Worm (Caenorhabditis elegans) whole organism, young adult: ENCODE measurements around the gene Y54G2A.13.
A peak's percentile ranks its signal among the peaks of the same experiment; 100 is the strongest.

Source experiments
- B0019.2 ChIP-seq: fragments of 200-800 bp; sonication (Bioruptor generic); conservative IDR thresholded peaks from 2 replicates; pipeline ENCODE4 v1.3.6; 2022; ENCODE audit warnings: missing genetic modification reagents, missing genetic modification characterization, missing compliant biosample characterization
- B0261.1 ChIP-seq: sonication (generic microtip); optimal IDR thresholded peaks from 2 replicates; lab custom pipeline; 2016; ENCODE audit warnings: mild to moderate bottlenecking, missing genetic modification characterization, moderate library complexity, missing compliant biosample characterization
- B0336.3 ChIP-seq: fragments of 200-800 bp; sonication (Bioruptor generic); IDR thresholded peaks from 2 replicates; pipeline ENCODE4 v1.3.6; 2022; ENCODE audit warnings: missing genetic modification characterization, missing compliant biosample characterization
- F22D6.2 ChIP-seq: sonication (generic microtip); optimal IDR thresholded peaks from 2 replicates; lab custom pipeline; 2016; ENCODE audit warnings: mild to moderate bottlenecking, missing genetic modification characterization, missing compliant biosample characterization
- F23B12.7 ChIP-seq: sonication (generic microtip); optimal IDR thresholded peaks from 2 replicates; lab custom pipeline; 2017; ENCODE audit warnings: missing genetic modification characterization, mild to moderate bottlenecking, missing compliant biosample characterization, antibody characterized with exemption, moderate library complexity; ENCODE audit not compliant: insufficient read depth
- F52B5.7 ChIP-seq: sonication (generic microtip); optimal IDR thresholded peaks from 2 replicates; lab custom pipeline; 2016; ENCODE audit warnings: mild to moderate bottlenecking, missing genetic modification characterization, missing compliant biosample characterization
- F57A8.1 ChIP-seq: fragments of 200-800 bp; sonication (Bioruptor generic); optimal IDR thresholded peaks from 2 replicates; lab custom pipeline; 2018; ENCODE audit warnings: mild to moderate bottlenecking, missing genetic modification characterization, moderate library complexity, missing compliant biosample characterization
- T07F8.4 ChIP-seq: sonication (generic microtip); optimal IDR thresholded peaks from 2 replicates; lab custom pipeline; 2016; ENCODE audit warnings: mild to moderate bottlenecking, missing genetic modification characterization, moderate library complexity, missing compliant biosample characterization
- Y53G8AR.9 ChIP-seq: fragments of 200-800 bp; sonication (Bioruptor generic); conservative IDR thresholded peaks from 2 replicates; pipeline ENCODE4 v1.3.6; 2022; ENCODE audit warnings: missing genetic modification reagents, missing genetic modification characterization, missing compliant biosample characterization
- Y79H2A.3 ChIP-seq: fragments of 200-800 bp; sonication (Bioruptor generic); conservative IDR thresholded peaks from 2 replicates; pipeline ENCODE4 v1.3.6; 2022; ENCODE audit warnings: missing genetic modification reagents, missing genetic modification characterization, missing compliant biosample characterization
- atf-7 ChIP-seq: sonication (generic microtip); optimal IDR thresholded peaks from 2 replicates; lab custom pipeline; 2017; ENCODE audit warnings: mild to moderate bottlenecking, missing genetic modification characterization, missing compliant biosample characterization
- athp-1 ChIP-seq: sonication (generic microtip); optimal IDR thresholded peaks from 2 replicates; lab custom pipeline; 2017; ENCODE audit warnings: mild to moderate bottlenecking, missing genetic modification characterization, missing compliant biosample characterization
- attf-5 ChIP-seq: fragments of 200-800 bp; sonication (Bioruptor generic); optimal IDR thresholded peaks from 2 replicates; lab custom pipeline; 2018; ENCODE audit warnings: mild to moderate bottlenecking, missing genetic modification characterization, missing compliant biosample characterization
- bed-1 ChIP-seq: fragments of 200-800 bp; sonication (Bioruptor generic); IDR thresholded peaks from 2 replicates; pipeline ENCODE4 v1.3.6; 2022; ENCODE audit warnings: missing genetic modification reagents, missing genetic modification characterization, missing compliant biosample characterization
- chd-7 ChIP-seq: sonication (generic microtip); optimal IDR thresholded peaks from 2 replicates; lab custom pipeline; 2016; ENCODE audit warnings: mild to moderate bottlenecking, missing genetic modification characterization, moderate library complexity, missing compliant biosample characterization
- dox-1 ChIP-seq: fragments of 200-800 bp; sonication (Bioruptor generic); IDR thresholded peaks from 2 replicates; pipeline ENCODE4 v1.3.6; 2022; ENCODE audit warnings: missing genetic modification reagents, missing genetic modification characterization, missing compliant biosample characterization
- dpff-1 ChIP-seq: sonication (generic microtip); optimal IDR thresholded peaks from 2 replicates; lab custom pipeline; 2017; ENCODE audit warnings: mild to moderate bottlenecking, missing genetic modification characterization, missing compliant biosample characterization
- egrh-3 ChIP-seq: fragments of 200-800 bp; sonication (Bioruptor generic); IDR thresholded peaks from 2 replicates; pipeline ENCODE4 v1.3.6; 2022; ENCODE audit warnings: missing genetic modification reagents, missing genetic modification characterization, missing compliant biosample characterization
- fkh-3 ChIP-seq: sonication (generic microtip); optimal IDR thresholded peaks from 2 replicates; lab custom pipeline; 2016; ENCODE audit warnings: mild to moderate bottlenecking, missing genetic modification characterization, missing compliant biosample characterization
- him-1 ChIP-seq: sonication (generic microtip); optimal IDR thresholded peaks from 2 replicates; lab custom pipeline; 2016; ENCODE audit warnings: missing genotype, missing genetic modification reagents, missing genetic modification characterization, missing compliant biosample characterization
- hmg-20 ChIP-seq: fragments of 200-800 bp; sonication (Bioruptor generic); IDR thresholded peaks from 2 replicates; pipeline ENCODE4 v1.3.6; 2022; ENCODE audit warnings: missing genetic modification reagents, missing genetic modification characterization, missing compliant biosample characterization
- let-526 ChIP-seq: fragments of 200-800 bp; sonication (Bioruptor generic); IDR thresholded peaks from 2 replicates; pipeline ENCODE4 v1.3.6; 2022; ENCODE audit warnings: missing genetic modification reagents, missing genetic modification characterization, missing compliant biosample characterization
- lin-26 ChIP-seq: fragments of 200-800 bp; sonication (Bioruptor generic); IDR thresholded peaks from 2 replicates; pipeline ENCODE4 v1.3.6; 2022; ENCODE audit warnings: missing genetic modification reagents, missing genetic modification characterization, missing compliant biosample characterization
- lin-35 ChIP-seq, 3 experiments: fragments of 150-350 bp in 2 of 3; sonication (generic microtip) in 1 of 3; optimal IDR thresholded peaks; 2 replicates each; lab custom pipeline; 2014 to 2018; ENCODE audit warnings: missing biosample characterization in 3 of 3, missing genetic modification characterization in 3 of 3, missing genetic modification reagents in 3 of 3
- lin-40 ChIP-seq: sonication (generic microtip); optimal IDR thresholded peaks from 2 replicates; lab custom pipeline; 2016; ENCODE audit warnings: missing genetic modification characterization, mild to moderate bottlenecking, missing compliant biosample characterization, missing genotype, missing genetic modification reagents
- mel-28 ChIP-seq: sonication (generic microtip); optimal IDR thresholded peaks from 2 replicates; lab custom pipeline; 2016; ENCODE audit warnings: borderline replicate concordance, mild to moderate bottlenecking, missing genetic modification characterization, missing compliant biosample characterization
- mxl-1 ChIP-seq: sonication (generic microtip); optimal IDR thresholded peaks from 2 replicates; lab custom pipeline; 2016; ENCODE audit warnings: missing genetic modification characterization, missing compliant biosample characterization
- nhr-27 ChIP-seq: fragments of 200-800 bp; sonication (Bioruptor generic); optimal IDR thresholded peaks from 2 replicates; lab custom pipeline; 2018; ENCODE audit warnings: mild to moderate bottlenecking, missing genetic modification characterization, moderate library complexity, missing compliant biosample characterization
- nhr-80 ChIP-seq: sonication (generic microtip); optimal IDR thresholded peaks from 2 replicates; lab custom pipeline; 2016; ENCODE audit warnings: missing genetic modification characterization, missing compliant biosample characterization
- nhr-90 ChIP-seq: sonication (generic microtip); optimal IDR thresholded peaks from 2 replicates; lab custom pipeline; 2016; ENCODE audit warnings: missing genotype, mild to moderate bottlenecking, missing genetic modification characterization, missing compliant biosample characterization
- repo-1 ChIP-seq: sonication (generic microtip); optimal IDR thresholded peaks from 2 replicates; lab custom pipeline; 2017; ENCODE audit warnings: mild to moderate bottlenecking, missing genetic modification characterization, missing compliant biosample characterization
- snpc-3.4 ChIP-seq: sonication (generic microtip); optimal IDR thresholded peaks from 2 replicates; lab custom pipeline; 2017; ENCODE audit warnings: missing genetic modification characterization, mild to moderate bottlenecking, missing compliant biosample characterization, antibody characterized with exemption, moderate library complexity, missing genotype, missing genetic modification reagents
- sptf-2 ChIP-seq: fragments of 200-800 bp; sonication (Bioruptor generic); optimal IDR thresholded peaks from 2 replicates; lab custom pipeline; 2018; ENCODE audit warnings: mild to moderate bottlenecking, missing genetic modification characterization, missing compliant biosample characterization
- tbp1 ChIP-seq: fragments of 200-800 bp; sonication (Bioruptor generic); optimal IDR thresholded peaks from 2 replicates; lab custom pipeline; 2018; ENCODE audit warnings: mild to moderate bottlenecking, missing genetic modification characterization, missing compliant biosample characterization
- tbx-9 ChIP-seq: sonication (generic microtip); optimal IDR thresholded peaks from 2 replicates; lab custom pipeline; 2016; ENCODE audit warnings: borderline replicate concordance, missing genetic modification characterization, inconsistent platforms, missing compliant biosample characterization
- unc-130 ChIP-seq: sonication (generic microtip); optimal IDR thresholded peaks from 2 replicates; lab custom pipeline; 2016; ENCODE audit warnings: missing genetic modification reagents, missing genetic modification characterization, missing compliant biosample characterization
- zim-3 ChIP-seq: sonication (generic microtip); optimal IDR thresholded peaks from 2 replicates; lab custom pipeline; 2017; ENCODE audit warnings: mild to moderate bottlenecking, missing genetic modification characterization, moderate library complexity, missing compliant biosample characterization
- ztf-3 ChIP-seq: fragments of 200-800 bp; sonication (Bioruptor generic); optimal IDR thresholded peaks from 2 replicates; lab custom pipeline; 2018; ENCODE audit warnings: mild to moderate bottlenecking, missing genetic modification characterization, missing compliant biosample characterization
- ztf-6 ChIP-seq: fragments of 200-800 bp; sonication (Bioruptor generic); IDR thresholded peaks from 2 replicates; pipeline ENCODE4 v1.3.6; 2022; ENCODE audit warnings: missing genetic modification reagents, missing genetic modification characterization, missing compliant biosample characterization

Gene Y54G2A.13

DNA sequence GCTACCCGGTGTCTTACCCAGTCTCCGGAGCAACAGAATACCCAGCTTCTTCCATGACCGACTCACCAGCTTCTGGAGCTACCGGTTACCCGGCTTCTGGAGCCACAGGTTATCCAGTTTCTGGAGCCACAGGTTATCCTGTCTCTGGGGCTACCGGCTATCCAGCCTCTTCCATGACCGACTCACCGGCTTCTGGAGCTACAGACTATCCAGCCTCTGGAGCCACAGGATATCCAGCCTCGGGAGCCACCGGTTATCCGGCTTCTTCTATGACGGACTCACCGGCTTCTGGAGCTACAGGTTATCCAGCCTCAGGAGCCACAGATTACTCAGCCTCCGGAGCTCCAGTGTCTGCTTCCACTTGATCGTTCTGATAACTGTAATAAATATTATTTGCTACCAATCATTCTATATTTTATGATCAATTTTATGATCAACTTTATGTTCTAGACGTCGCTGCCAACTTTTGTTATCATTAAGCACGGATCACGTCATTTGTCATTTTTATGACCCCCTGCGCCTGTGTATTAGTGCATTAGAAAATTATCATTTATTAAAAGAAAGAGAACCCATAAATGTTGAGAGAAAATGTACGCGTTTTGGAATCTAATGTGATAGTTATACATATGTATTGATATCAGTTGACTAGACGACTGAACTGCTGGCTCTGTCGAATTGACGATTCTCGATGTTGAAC lies 35.7 kb upstream of the Y54G2A.13 start (continued):
- TF ChIP-seq T07F8.4 (tag; lab: Kevin White, UChicago), result no peak
- TF ChIP-seq B0261.1, result no peak

DNA sequence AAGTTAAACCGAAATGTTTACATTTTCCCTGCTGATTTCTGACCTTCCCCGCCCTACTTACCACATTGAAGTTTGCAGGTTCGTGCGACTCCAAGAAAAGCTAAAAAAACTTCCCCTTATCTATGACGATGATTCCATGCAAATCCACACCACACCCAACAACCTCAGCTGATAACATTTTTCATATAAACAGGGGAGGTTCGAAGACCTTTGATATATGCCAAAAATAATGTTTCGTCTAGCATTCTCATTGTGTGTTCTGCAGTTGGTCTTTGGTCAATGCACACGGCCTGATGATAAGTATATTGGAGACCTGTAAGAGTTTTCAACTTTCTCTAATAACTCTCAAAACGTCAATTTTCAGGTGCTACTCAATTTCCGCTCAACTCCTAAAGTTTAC lies 34.6 kb upstream of the Y54G2A.13 start:
- no peak for TF ChIP-seq snpc-3.4 (tag; lab: Kevin White, UChicago)
- TF ChIP-seq nhr-80 (tag; lab: Kevin White, UChicago), result peak; percentile 67
- TF ChIP-seq dox-1 (GFP tag; lab: Robert Waterston, UW), result 0 out of 2 replicates have a peak, but pooled peaks have one; percentile 13
- TF ChIP-seq bed-1 (GFP tag; lab: Robert Waterston, UW), result no peak
- TF ChIP-seq lin-40 (tag; lab: Kevin White, UChicago), result no peak

DNA sequence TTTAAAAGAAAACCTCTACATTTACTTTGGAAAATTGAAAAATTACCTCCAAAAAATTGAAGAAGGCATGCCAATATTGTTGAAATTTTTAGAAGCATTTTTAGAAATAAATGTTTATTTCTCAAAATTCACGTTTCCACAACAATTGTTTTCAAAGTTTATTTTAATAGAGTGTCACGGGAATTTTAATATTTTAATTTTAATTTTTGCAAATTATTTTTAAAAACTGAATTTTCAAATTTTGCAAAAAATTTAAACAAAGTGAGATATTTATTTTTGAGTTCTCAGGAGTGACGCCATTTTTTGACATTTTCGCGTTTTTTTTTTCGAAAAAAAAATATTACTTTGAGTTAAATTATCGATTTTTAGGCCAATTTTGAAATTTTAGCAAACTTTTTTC lies 33.6 kb upstream of the Y54G2A.13 start, which contains the start of gene Y54G2A.49:
Gene Y54G2A.49 (minus strand): TSS at position 101 of the 400 bp plus-strand sequence.
- TF ChIP-seq tbp1 (GFP tag; lab: Kevin White, UChicago) (no peak), let-526 (GFP tag; lab: Robert Waterston, UW) (no peak), chd-7 (tag; lab: Kevin White, UChicago) (no peak), unc-130 (GFP tag; lab: Kevin White, UChicago) (no peak), Y53G8AR.9 (no peak), zim-3 (tag; lab: Kevin White, UChicago) (no peak), fkh-3 (tag; lab: Kevin White, UChicago) (no peak)
- TF ChIP-seq, all 124 proteins: peak for 0

DNA sequence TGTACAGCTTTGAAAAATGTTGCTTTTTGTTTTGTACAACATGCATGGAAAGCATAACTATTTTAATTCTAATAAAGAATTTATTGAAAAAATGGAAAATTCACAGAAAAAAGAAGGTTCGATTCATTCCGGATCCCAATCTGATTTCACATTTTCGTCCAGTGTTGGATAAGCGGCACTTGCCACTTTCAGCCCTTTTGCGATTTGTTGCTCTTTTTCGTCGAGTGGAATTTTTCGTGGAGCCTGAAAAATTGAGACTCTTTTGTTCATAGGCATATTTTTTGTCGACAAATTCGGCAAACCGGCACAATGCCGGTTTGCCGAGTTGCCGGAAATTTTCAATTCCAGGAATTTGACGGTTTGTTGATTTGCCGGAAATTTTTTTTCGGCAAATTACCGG lies 32.1 kb upstream of the Y54G2A.13 start:
- TF ChIP-seq mel-28 (no peak), F23B12.7 (tag; lab: Kevin White, UChicago) (no peak), tbx-9 (tag; lab: Kevin White, UChicago) (no peak), sptf-2 (GFP tag; lab: Kevin White, UChicago) (no peak), lin-35 (GFP tag; optimal IDR thresholded peaks at IDR 0.05; lab: Kevin White, UChicago) (no peak), F52B5.7 (tag; lab: Kevin White, UChicago) (no peak), attf-5 (no peak), atf-7 (tag; lab: Kevin White, UChicago) (no peak), snpc-3.4 (tag; lab: Kevin White, UChicago) (no peak), unc-130 (GFP tag; lab: Kevin White, UChicago) (no peak), dpff-1 (no peak), hmg-20 (GFP tag; lab: Robert Waterston, UW) (no peak)

DNA sequence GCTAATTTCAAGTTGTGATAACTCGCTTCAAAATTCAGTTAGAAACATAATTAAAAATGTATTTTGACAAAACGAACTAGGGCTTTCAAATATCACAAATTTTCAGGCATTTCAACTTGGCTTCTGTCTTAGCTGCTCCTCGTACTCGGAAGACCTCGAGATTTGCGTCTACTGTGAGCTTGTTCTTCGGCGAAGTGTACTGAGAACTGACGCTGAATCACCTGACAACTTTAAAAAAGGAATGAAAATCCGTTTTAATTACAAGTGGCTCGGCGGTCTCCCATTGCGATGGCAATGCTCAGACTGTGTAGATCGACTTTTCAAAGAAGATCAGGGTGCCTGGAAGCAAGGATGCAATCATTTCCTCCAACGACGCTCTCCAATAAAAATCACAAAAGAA lies 31.1 kb upstream of the Y54G2A.13 start, which contains the start of gene clec-85:
Gene clec-85 (plus strand): TSS at position 301 of the 400 bp plus-strand sequence.
- TF ChIP-seq B0336.3 (no peak), lin-26 (no peak), repo-1 (tag; lab: Kevin White, UChicago) (no peak), lin-40 (tag; lab: Kevin White, UChicago) (no peak), him-1 (tag; lab: Kevin White, UChicago) (no peak), mxl-1 (tag; lab: Kevin White, UChicago) (no peak), nhr-27 (tag; lab: Kevin White, UChicago) (no peak), F57A8.1 (GFP tag; lab: Kevin White, UChicago) (no peak), ztf-3 (GFP tag; lab: Kevin White, UChicago) (no peak), egrh-3 (GFP tag; lab: Robert Waterston, UW) (no peak), B0019.2 (GFP tag; lab: Robert Waterston, UW) (no peak), athp-1 (no peak), nhr-90 (tag; lab: Kevin White, UChicago) (no peak), F22D6.2 (tag; lab: Kevin White, UChicago) (no peak), ztf-6 (no peak), Y79H2A.3 (GFP tag; lab: Robert Waterston, UW) (no peak)
